Fruit fly (Drosophila melanogaster) whole organism, embryonic: ENCODE data around the gene CG15047.

ENCODE experiments used
- Aef1 ChIP-seq: fragments of 200-800 bp; sonication (Bioruptor generic); IDR thresholded peaks from 3 replicates; pipeline ENCODE4 v1.3.6; 2022; ENCODE audit warnings: missing biosample characterization, missing genetic modification characterization
- BEAF-32 ChIP-seq: fragments of 200-800 bp; sonication (Bioruptor generic); optimal IDR thresholded peaks from 3 replicates; lab custom pipeline; 2017; ENCODE audit warnings: missing biosample characterization, missing genetic modification characterization, mild to moderate bottlenecking, moderate library complexity, missing genetic modification reagents
- Bteb2 ChIP-seq: fragments of 200-800 bp; sonication (Bioruptor generic); optimal IDR thresholded peaks from 2 replicates; lab custom pipeline; 2016; ENCODE audit warnings: missing biosample characterization, missing genetic modification characterization
- CG10147 ChIP-seq: fragments of 200-800 bp; sonication (Bioruptor generic); optimal IDR thresholded peaks from 2 replicates; lab custom pipeline; 2019; ENCODE audit warnings: missing biosample characterization, mild to moderate bottlenecking, missing genetic modification characterization, moderate library complexity
- CG10274 ChIP-seq: fragments of 200-800 bp; sonication (Bioruptor generic); optimal IDR thresholded peaks from 3 replicates; lab custom pipeline; 2017; ENCODE audit warnings: missing biosample characterization, mild to moderate bottlenecking, missing genetic modification characterization
- CG10565 ChIP-seq: fragments of 200-800 bp; sonication (Bioruptor generic); optimal IDR thresholded peaks from 3 replicates; lab custom pipeline; 2016; ENCODE audit warnings: missing biosample characterization, mild to moderate bottlenecking, missing genetic modification characterization
- CG10654 ChIP-seq: fragments of 200-800 bp; sonication (Bioruptor generic); optimal IDR thresholded peaks from 2 replicates; lab custom pipeline; 2016; ENCODE audit warnings: missing biosample characterization, missing genetic modification characterization
- CG11723 ChIP-seq: fragments of 200-800 bp; sonication (Bioruptor generic); optimal IDR thresholded peaks from 2 replicates; lab custom pipeline; 2017; ENCODE audit warnings: missing biosample characterization, mild to moderate bottlenecking, missing genetic modification characterization
- CG12219 ChIP-seq: fragments of 200-800 bp; sonication (Bioruptor generic); optimal IDR thresholded peaks from 3 replicates; lab custom pipeline; 2018; ENCODE audit warnings: missing biosample characterization, mild to moderate bottlenecking, missing genetic modification characterization
- CG12744 ChIP-seq: fragments of 200-800 bp; sonication (Bioruptor generic); optimal IDR thresholded peaks from 2 replicates; lab custom pipeline; 2016; ENCODE audit warnings: missing biosample characterization, missing genetic modification characterization
- CG12942 ChIP-seq: fragments of 200-800 bp; sonication (Bioruptor generic); optimal IDR thresholded peaks from 3 replicates; lab custom pipeline; 2016; ENCODE audit warnings: missing biosample characterization, missing genetic modification characterization
- CG13287 ChIP-seq: fragments of 200-800 bp; sonication (Bioruptor generic); IDR thresholded peaks from 2 replicates; pipeline ENCODE4 v1.3.6; 2022; ENCODE audit warnings: missing biosample characterization, missing genetic modification characterization; ENCODE audit not compliant: partially characterized antibody
- CG14965 ChIP-seq: fragments of 200-800 bp; sonication (Bioruptor generic); optimal IDR thresholded peaks from 2 replicates; lab custom pipeline; 2016; ENCODE audit warnings: missing biosample characterization, missing genetic modification characterization, borderline replicate concordance
- CG17359 ChIP-seq: fragments of 200-800 bp; sonication (Bioruptor generic); optimal IDR thresholded peaks from 3 replicates; lab custom pipeline; 2018; ENCODE audit warnings: missing biosample characterization, mild to moderate bottlenecking, missing genetic modification characterization, moderate library complexity
- CG17802 ChIP-seq: fragments of 200-800 bp; sonication (Bioruptor generic); optimal IDR thresholded peaks from 2 replicates; lab custom pipeline; 2018; ENCODE audit warnings: missing biosample characterization, mild to moderate bottlenecking, missing genetic modification characterization, moderate library complexity
- CG18599 ChIP-seq: fragments of 200-800 bp; sonication (Bioruptor generic); optimal IDR thresholded peaks from 3 replicates; lab custom pipeline; 2017; ENCODE audit warnings: missing biosample characterization, missing genetic modification characterization, mild to moderate bottlenecking, moderate library complexity, missing genetic modification reagents
- CG4820 ChIP-seq: fragments of 200-800 bp; sonication (Bioruptor generic); optimal IDR thresholded peaks from 3 replicates; lab custom pipeline; 2016; ENCODE audit warnings: missing biosample characterization, missing genetic modification characterization
- CG5245 ChIP-seq: fragments of 200-800 bp; sonication (Bioruptor generic); optimal IDR thresholded peaks from 3 replicates; lab custom pipeline; 2016; ENCODE audit warnings: missing biosample characterization, missing genetic modification characterization
- CG6654 ChIP-seq: fragments of 200-800 bp; sonication (Bioruptor generic); optimal IDR thresholded peaks from 2 replicates; lab custom pipeline; 2017; ENCODE audit warnings: missing biosample characterization, mild to moderate bottlenecking, missing genetic modification characterization
- CG7745 ChIP-seq: fragments of 200-800 bp; sonication (Bioruptor generic); optimal IDR thresholded peaks from 2 replicates; lab custom pipeline; 2018; ENCODE audit warnings: missing biosample characterization, mild to moderate bottlenecking, missing genetic modification characterization, moderate library complexity
- CG9932 ChIP-seq: fragments of 200-800 bp; sonication (Bioruptor generic); IDR thresholded peaks from 2 replicates; pipeline ENCODE4 v1.3.6; 2022; ENCODE audit warnings: missing biosample characterization, missing genetic modification characterization
- Deaf1 ChIP-seq: fragments of 200-800 bp; optimal IDR thresholded peaks from 3 replicates; lab custom pipeline; 2019; ENCODE audit warnings: missing biosample characterization, mild to moderate bottlenecking, missing genetic modification characterization, moderate library complexity
- Dfd ChIP-seq, 2 experiments: fragments of >200 bp; optimal IDR thresholded peaks; 2 replicates each; lab custom pipeline; 2017; ENCODE audit warnings: missing biosample characterization in 2 of 2, missing genetic modification characterization in 2 of 2
- Dp ChIP-seq: fragments of 200-800 bp; sonication (Bioruptor generic); optimal IDR thresholded peaks from 2 replicates; lab custom pipeline; 2018; ENCODE audit warnings: missing biosample characterization, mild to moderate bottlenecking, missing genetic modification characterization, moderate library complexity
- Dref ChIP-seq: fragments of 200-800 bp; sonication (Bioruptor generic); IDR thresholded peaks from 2 replicates; pipeline ENCODE4 v1.3.6; 2022; ENCODE audit warnings: missing biosample characterization, missing genetic modification characterization
- Hand ChIP-seq: fragments of 200-800 bp; sonication (Bioruptor generic); optimal IDR thresholded peaks from 2 replicates; lab custom pipeline; 2017; ENCODE audit warnings: mild to moderate bottlenecking, missing biosample characterization, missing genetic modification reagents, missing genetic modification characterization
- Hmr ChIP-seq: fragments of 200-800 bp; sonication (Bioruptor generic); optimal IDR thresholded peaks from 3 replicates; lab custom pipeline; 2017; ENCODE audit warnings: mild to moderate bottlenecking, missing biosample characterization, missing genetic modification reagents, missing genetic modification characterization
- Kr ChIP-seq: fragments of 200-800 bp; sonication (Bioruptor generic); optimal IDR thresholded peaks from 2 replicates; lab custom pipeline; 2017; ENCODE audit warnings: missing biosample characterization, mild to moderate bottlenecking, missing genetic modification characterization
- Lpt ChIP-seq: fragments of >200 bp; optimal IDR thresholded peaks from 2 replicates; lab custom pipeline; 2018; ENCODE audit warnings: missing biosample characterization, missing genetic modification characterization
- Nf-YA ChIP-seq: fragments of 200-800 bp; sonication (Bioruptor generic); IDR thresholded peaks from 2 replicates; pipeline ENCODE4 v1.3.6; 2022; ENCODE audit warnings: missing biosample characterization, missing genetic modification characterization
- Sry-β ChIP-seq: fragments of 200-800 bp; sonication (Bioruptor generic); optimal IDR thresholded peaks from 2 replicates; lab custom pipeline; 2018; ENCODE audit warnings: missing biosample characterization, mild to moderate bottlenecking, missing genetic modification characterization, moderate library complexity
- Vsx1 ChIP-seq: fragments of 200-800 bp; sonication (Bioruptor generic); optimal IDR thresholded peaks from 2 replicates; lab custom pipeline; 2017; ENCODE audit warnings: missing biosample characterization, mild to moderate bottlenecking, missing genetic modification characterization, missing genetic modification reagents
- chn ChIP-seq: fragments of 200-800 bp; sonication (Bioruptor generic); optimal IDR thresholded peaks from 2 replicates; lab custom pipeline; 2016; ENCODE audit warnings: missing biosample characterization, missing genetic modification characterization
- crol ChIP-seq: fragments of 200-800 bp; sonication (Bioruptor generic); IDR thresholded peaks from 2 replicates; pipeline ENCODE4 v1.3.6; 2022; ENCODE audit warnings: missing biosample characterization, missing genetic modification characterization
- gem ChIP-seq: fragments of 200-800 bp; sonication (Bioruptor generic); optimal IDR thresholded peaks from 2 replicates; lab custom pipeline; 2019; ENCODE audit warnings: missing biosample characterization, mild to moderate bottlenecking, missing genetic modification characterization, moderate library complexity
- ken ChIP-seq: fragments of 200-800 bp; sonication (Bioruptor generic); IDR thresholded peaks from 3 replicates; pipeline ENCODE4 v1.3.6; 2022; ENCODE audit warnings: missing biosample characterization, missing genetic modification characterization
- klu ChIP-seq: fragments of 200-800 bp; sonication (Bioruptor generic); IDR thresholded peaks from 2 replicates; pipeline ENCODE4 v1.3.6; 2022; ENCODE audit warnings: missing biosample characterization, missing genetic modification characterization
- nerfin-1 ChIP-seq: fragments of 200-800 bp; sonication (Bioruptor generic); optimal IDR thresholded peaks from 3 replicates; lab custom pipeline; 2019; ENCODE audit warnings: missing biosample characterization, mild to moderate bottlenecking, missing genetic modification characterization, moderate library complexity
- ranshi ChIP-seq: fragments of 200-800 bp; sonication (Bioruptor generic); IDR thresholded peaks from 2 replicates; pipeline ENCODE4 v1.3.6; 2022; ENCODE audit warnings: missing biosample characterization, missing genetic modification characterization
- run ChIP-seq: fragments of 200-800 bp; sonication (Bioruptor generic); optimal IDR thresholded peaks from 3 replicates; lab custom pipeline; 2018; ENCODE audit warnings: missing biosample characterization, mild to moderate bottlenecking, missing genetic modification characterization
- sd ChIP-seq: fragments of 200-800 bp; sonication (Bioruptor generic); optimal IDR thresholded peaks from 3 replicates; lab custom pipeline; 2018; ENCODE audit warnings: missing biosample characterization, mild to moderate bottlenecking, missing genetic modification characterization, moderate library complexity
- sens ChIP-seq: fragments of 200-800 bp; sonication (Bioruptor generic); peaks from one replicate; lab custom pipeline; 2016; ENCODE audit warnings: missing biosample characterization, missing genetic modification characterization
- sens-2 ChIP-seq: fragments of 200-800 bp; sonication (Bioruptor generic); IDR thresholded peaks from 2 replicates; pipeline ENCODE4 v1.3.6; 2022; ENCODE audit warnings: missing biosample characterization, missing genetic modification characterization
- shn ChIP-seq: fragments of 200-800 bp; sonication (Bioruptor generic); optimal IDR thresholded peaks from 3 replicates; lab custom pipeline; 2016; ENCODE audit warnings: missing biosample characterization, missing genetic modification characterization
- sima ChIP-seq: fragments of 200-800 bp; sonication (Bioruptor generic); optimal IDR thresholded peaks from 2 replicates; lab custom pipeline; 2016; ENCODE audit warnings: missing biosample characterization, missing genetic modification characterization
- tgo ChIP-seq: fragments of 200-800 bp; sonication (Bioruptor generic); IDR thresholded peaks from 3 replicates; pipeline ENCODE4 v1.3.6; 2022; ENCODE audit warnings: missing biosample characterization, missing genetic modification characterization
- tin ChIP-seq: fragments of 200-800 bp; sonication (Bioruptor generic); optimal IDR thresholded peaks from 3 replicates; lab custom pipeline; 2016; ENCODE audit warnings: missing biosample characterization, missing genetic modification characterization
- toy ChIP-seq: fragments of 200-800 bp; sonication (Bioruptor generic); IDR thresholded peaks from 2 replicates; pipeline ENCODE4 v1.3.6; 2022; ENCODE audit warnings: missing biosample characterization, missing genetic modification characterization
- vfl ChIP-seq: fragments of 200-800 bp; sonication (Bioruptor generic); optimal IDR thresholded peaks from 2 replicates; lab custom pipeline; 2016; ENCODE audit warnings: missing biosample characterization, missing genetic modification characterization
- z ChIP-seq: fragments of 200-800 bp; sonication (Bioruptor generic); IDR thresholded peaks from 3 replicates; pipeline ENCODE4 v1.3.6; 2022; ENCODE audit warnings: missing biosample characterization, missing genetic modification characterization
- zen2 ChIP-seq: fragments of 200-800 bp; sonication (Bioruptor generic); IDR thresholded peaks from 3 replicates; pipeline ENCODE4 v1.3.6; 2022; ENCODE audit warnings: missing biosample characterization, missing genetic modification characterization; ENCODE audit not compliant: partially characterized antibody

Gene CG15047

dm6 chrX:18546785-18547184 lies 18.3 kb downstream of the CG15047 start (continued):
- TF ChIP-seq ken (peak; percentile 67; the same call in 2 of the 3 replicates), CG17359 (peak; percentile 74), Dfd (GFP tag; optimal IDR thresholded peaks at IDR 0.05; lab: Kevin White, UChicago) (no peak), shn (GFP tag; lab: Kevin White, UChicago) (peak; percentile 31), CG12942 (GFP tag; lab: Kevin White, UChicago) (peak; percentile 51), CG4820 (GFP tag; lab: Kevin White, UChicago) (peak; percentile 55), CG13287 (GFP tag; lab: Robert Waterston, UW) (no peak), sima (GFP tag; lab: Kevin White, UChicago) (peak; percentile 56), tgo (GFP tag; lab: Robert Waterston, UW) (peak; percentile 91), sd (peak; percentile 33), toy (GFP tag; lab: Robert Waterston, UW) (0 out of 2 replicates have a peak, but pooled peaks have one; percentile 40), sens-2 (GFP tag; lab: Robert Waterston, UW) (peak; percentile 73), BEAF-32 (GFP tag; lab: Kevin White, UChicago) (no peak), CG10654 (GFP tag; lab: Kevin White, UChicago) (peak; percentile 58), CG7745 (tag; lab: Kevin White, UChicago) (no peak), Nf-YA (GFP tag; lab: Robert Waterston, UW) (peak; percentile 79), Dref (GFP tag; lab: Robert Waterston, UW) (0 out of 2 replicates have a peak, but pooled peaks have one; percentile 8), Lpt (no peak), Deaf1 (tag; lab: Kevin White, UChicago) (peak; percentile 52), Kr (GFP tag; lab: Kevin White, UChicago) (no peak), gem (tag; lab: Kevin White, UChicago) (peak; percentile 88), zen2 (GFP tag; lab: Robert Waterston, UW) (no peak), CG10565 (GFP tag; lab: Kevin White, UChicago) (no peak), vfl (GFP tag; lab: Kevin White, UChicago) (peak; percentile 63), CG14965 (GFP tag; lab: Kevin White, UChicago) (peak; percentile 0), chn (peak; percentile 42), CG12219 (GFP tag; lab: Kevin White, UChicago) (peak; percentile 81), CG10274 (GFP tag; lab: Kevin White, UChicago) (peak; percentile 55), run (tag; lab: Kevin White, UChicago) (peak; percentile 53), Hand (GFP tag; lab: Kevin White, UChicago) (peak; percentile 41), z (GFP tag; lab: Robert Waterston, UW) (no peak), tin (peak; percentile 66), Hmr (peak; percentile 72), crol (peak; percentile 68), CG5245 (GFP tag; lab: Kevin White, UChicago) (peak; percentile 56), Aef1 (peak; percentile 91), CG10147 (GFP tag; lab: Kevin White, UChicago) (peak; percentile 72), Bteb2 (GFP tag; lab: Kevin White, UChicago) (peak; percentile 72), Vsx1 (GFP tag; lab: Kevin White, UChicago) (peak; percentile 50), CG18599 (GFP tag; lab: Kevin White, UChicago) (peak; percentile 76), CG11723 (GFP tag; lab: Kevin White, UChicago) (peak; percentile 54), Dp (GFP tag; lab: Kevin White, UChicago) (no peak), ranshi (peak; percentile 85), Sry-β (GFP tag; lab: Kevin White, UChicago) (no peak), CG9932 (GFP tag; lab: Robert Waterston, UW) (peak; percentile 87), sens (GFP tag; lab: Kevin White, UChicago) (peak; percentile 94), klu (GFP tag; lab: Robert Waterston, UW) (peak; percentile 81), CG17802 (no peak), CG12744 (GFP tag; lab: Kevin White, UChicago) (peak; percentile 58), nerfin-1 (tag; lab: Kevin White, UChicago) (peak; percentile 52), CG6654 (GFP tag; lab: Kevin White, UChicago) (peak; percentile 15)
